Worm (Caenorhabditis elegans) whole organism, L4 larva: Measurements from ENCODE around the gene str-249.
A peak's percentile ranks its signal among the peaks of the same experiment; 100 is the strongest.

Source experiments
- D1046.2 ChIP-seq: fragments of 200-800 bp; sonication (Bioruptor generic); IDR thresholded peaks from 2 replicates; pipeline ENCODE4 v1.3.6; 2022; ENCODE audit warnings: missing genetic modification characterization, missing compliant biosample characterization
- T20F7.1 ChIP-seq: fragments of 200-800 bp; sonication (Bioruptor generic); optimal IDR thresholded peaks from 2 replicates; lab custom pipeline; 2018; ENCODE audit warnings: mild to moderate bottlenecking, missing genetic modification characterization, missing compliant biosample characterization
- Y48G9A.11 ChIP-seq: fragments of 200-800 bp; sonication (Bioruptor generic); IDR thresholded peaks from 2 replicates; pipeline ENCODE4 v1.3.6; 2022; ENCODE audit warnings: missing genetic modification reagents, missing genetic modification characterization, missing compliant biosample characterization
- Y5F2A.4 ChIP-seq: fragments of 200-800 bp; sonication (Bioruptor generic); optimal IDR thresholded peaks from 2 replicates; lab custom pipeline; 2018; ENCODE audit warnings: mild to moderate bottlenecking, missing genetic modification characterization, missing compliant biosample characterization
- aha-1 ChIP-seq: fragments of 150-350 bp; peaks from one replicate; lab custom pipeline; 2014; ENCODE audit warnings: missing biosample characterization, missing genetic modification characterization
- aly-2 ChIP-seq: sonication (generic microtip); optimal IDR thresholded peaks from 2 replicates; lab custom pipeline; 2018; ENCODE audit warnings: missing biosample characterization, missing genetic modification characterization
- ama-1 ChIP-seq: fragments of 150-350 bp; optimal IDR thresholded peaks from 2 replicates; lab custom pipeline; 2014; ENCODE audit warnings: inconsistent platforms, mixed read lengths
- ceh-20 ChIP-seq: fragments of 200-800 bp; sonication (Bioruptor generic); IDR thresholded peaks from 2 replicates; pipeline ENCODE4 v1.3.6; 2022; ENCODE audit warnings: missing genetic modification reagents, missing genetic modification characterization, missing compliant biosample characterization
- ceh-32 ChIP-seq: sonication (generic microtip); optimal IDR thresholded peaks from 2 replicates; lab custom pipeline; 2016; ENCODE audit warnings: mild to moderate bottlenecking, missing genetic modification characterization, missing compliant biosample characterization; ENCODE audit not compliant: poor library complexity
- ceh-62 ChIP-seq: sonication (generic microtip); optimal IDR thresholded peaks from 2 replicates; lab custom pipeline; 2017; ENCODE audit warnings: missing biosample characterization, missing genetic modification characterization
- cey-2 ChIP-seq: sonication (generic microtip); optimal IDR thresholded peaks from 3 replicates; lab custom pipeline; 2017; ENCODE audit warnings: missing genetic modification characterization, mild to moderate bottlenecking, missing compliant biosample characterization, antibody characterized with exemption, borderline replicate concordance; ENCODE audit not compliant: insufficient read depth
- daf-12 ChIP-seq: fragments of 150-350 bp; optimal IDR thresholded peaks from 2 replicates; lab custom pipeline; 2014; ENCODE audit warnings: missing biosample characterization, missing genetic modification reagents, missing genetic modification characterization
- daf-16 ChIP-seq, 3 experiments: sonication (generic microtip); optimal IDR thresholded peaks; 2 replicates each; lab custom pipeline; 2016 to 2017; ENCODE audit warnings: missing genetic modification characterization in 3 of 3, missing genetic modification reagents in 3 of 3, mild to moderate bottlenecking in 2 of 3, missing compliant biosample characterization in 2 of 3, missing biosample characterization in 1 of 3, moderate library complexity in 1 of 3
- daf-8 ChIP-seq: fragments of 200-800 bp; sonication (Bioruptor generic); IDR thresholded peaks from 2 replicates; pipeline ENCODE4 v1.3.6; 2022; ENCODE audit warnings: missing genetic modification characterization, missing compliant biosample characterization
- dmd-6 ChIP-seq: fragments of 200-800 bp; sonication (Bioruptor generic); IDR thresholded peaks from 2 replicates; pipeline ENCODE4 v1.3.6; 2022; ENCODE audit warnings: missing genetic modification reagents, missing genetic modification characterization, missing compliant biosample characterization
- dve-1 ChIP-seq: sonication (generic microtip); optimal IDR thresholded peaks from 2 replicates; lab custom pipeline; 2017; ENCODE audit warnings: antibody characterized with exemption, mild to moderate bottlenecking, missing genetic modification characterization, missing compliant biosample characterization; ENCODE audit not compliant: insufficient read depth
- fkh-10 ChIP-seq: fragments of 150-350 bp; optimal IDR thresholded peaks from 2 replicates; lab custom pipeline; 2014; ENCODE audit warnings: missing biosample characterization, missing genetic modification reagents, missing genetic modification characterization
- fos-1 ChIP-seq: fragments of 150-350 bp; optimal IDR thresholded peaks from 2 replicates; lab custom pipeline; 2014; ENCODE audit warnings: missing biosample characterization, missing genetic modification characterization
- hlh-11 ChIP-seq: fragments of 200-800 bp; sonication (Bioruptor generic); optimal IDR thresholded peaks from 2 replicates; lab custom pipeline; 2018; ENCODE audit warnings: mild to moderate bottlenecking, missing genetic modification characterization, missing compliant biosample characterization
- hlh-30 ChIP-seq: sonication (generic microtip); optimal IDR thresholded peaks from 2 replicates; lab custom pipeline; 2017; ENCODE audit warnings: antibody characterized with exemption, mild to moderate bottlenecking, missing genetic modification characterization, missing compliant biosample characterization; ENCODE audit not compliant: insufficient read depth
- jun-1 ChIP-seq: fragments of 150-350 bp; optimal IDR thresholded peaks from 2 replicates; lab custom pipeline; 2014; ENCODE audit warnings: missing biosample characterization, missing genetic modification reagents, missing genetic modification characterization
- lin-1 ChIP-seq: fragments of 200-800 bp; sonication (Bioruptor generic); IDR thresholded peaks from 2 replicates; pipeline ENCODE4 v1.3.6; 2022; ENCODE audit warnings: missing genetic modification reagents, missing genetic modification characterization, missing compliant biosample characterization
- lin-15B ChIP-seq: fragments of 150-350 bp; sonication (generic microtip); optimal IDR thresholded peaks from 3 replicates; lab custom pipeline; 2014; ENCODE audit warnings: missing biosample characterization, missing genetic modification characterization
- lin-39 ChIP-seq: fragments of 150-350 bp; optimal IDR thresholded peaks from 2 replicates; lab custom pipeline; 2014; ENCODE audit warnings: missing biosample characterization, missing genetic modification reagents, missing genetic modification characterization
- lsy-2 ChIP-seq, 2 experiments: fragments of 150-350 bp in 1 of 2; sonication (generic microtip) in 1 of 2; optimal IDR thresholded peaks; 2 replicates each; lab custom pipeline; 2014 to 2017; ENCODE audit warnings: missing biosample characterization in 2 of 2, missing genetic modification characterization in 2 of 2
- madf-9 ChIP-seq: fragments of 200-800 bp; sonication (Bioruptor generic); conservative IDR thresholded peaks from 2 replicates; pipeline ENCODE4 v1.3.6; 2022; ENCODE audit warnings: missing genetic modification reagents, missing genetic modification characterization, missing compliant biosample characterization
- mdl-1 ChIP-seq, 2 experiments: fragments of 150-350 bp in 1 of 2; sonication (generic microtip) in 1 of 2; optimal IDR thresholded peaks; 2 replicates each; lab custom pipeline; 2014 to 2017; ENCODE audit warnings: missing biosample characterization in 2 of 2, missing genetic modification characterization in 2 of 2
- mep-1 ChIP-seq: fragments of 150-350 bp; sonication (generic microtip); optimal IDR thresholded peaks from 3 replicates; lab custom pipeline; 2014; ENCODE audit warnings: missing biosample characterization, missing genetic modification characterization
- mxl-3 ChIP-seq: fragments of 200-800 bp; sonication (Bioruptor generic); optimal IDR thresholded peaks from 2 replicates; lab custom pipeline; 2018; ENCODE audit warnings: mild to moderate bottlenecking, missing genetic modification characterization, missing compliant biosample characterization
- nhr-10 ChIP-seq: fragments of 150-350 bp; optimal IDR thresholded peaks from 2 replicates; lab custom pipeline; 2014; ENCODE audit warnings: missing biosample characterization, missing genetic modification characterization
- nhr-102 ChIP-seq: sonication (generic microtip); optimal IDR thresholded peaks from 2 replicates; lab custom pipeline; 2016; ENCODE audit warnings: mild to moderate bottlenecking, missing genetic modification characterization, moderate library complexity, missing compliant biosample characterization
- nhr-11 ChIP-seq: fragments of 150-350 bp; optimal IDR thresholded peaks from 2 replicates; lab custom pipeline; 2014; ENCODE audit warnings: missing biosample characterization, missing genetic modification characterization
- nhr-28 ChIP-seq: fragments of 150-350 bp; optimal IDR thresholded peaks from 2 replicates; lab custom pipeline; 2014; ENCODE audit warnings: missing biosample characterization, missing genetic modification characterization
- nhr-41 ChIP-seq: fragments of 200-800 bp; sonication (Bioruptor generic); IDR thresholded peaks from 2 replicates; pipeline ENCODE4 v1.3.6; 2022; ENCODE audit warnings: missing genetic modification reagents, missing genetic modification characterization, missing compliant biosample characterization
- nhr-42 ChIP-seq: fragments of 200-800 bp; sonication (Bioruptor generic); IDR thresholded peaks from 2 replicates; pipeline ENCODE4 v1.3.6; 2022; ENCODE audit warnings: missing genetic modification characterization, missing compliant biosample characterization
- nhr-48 ChIP-seq: sonication (generic microtip); optimal IDR thresholded peaks from 2 replicates; lab custom pipeline; 2016; ENCODE audit warnings: mild to moderate bottlenecking, missing genetic modification characterization, missing compliant biosample characterization
- nhr-6 ChIP-seq: fragments of 150-350 bp; optimal IDR thresholded peaks from 2 replicates; lab custom pipeline; 2014; ENCODE audit warnings: missing biosample characterization, missing genetic modification characterization
- nhr-77 ChIP-seq: fragments of 150-350 bp; optimal IDR thresholded peaks from 2 replicates; lab custom pipeline; 2014; ENCODE audit warnings: missing biosample characterization, missing genetic modification characterization
- pha-4 ChIP-seq, 2 experiments: fragments of 150-350 bp in 1 of 2; fragments of 200-800 bp in 1 of 2; sonication (Bioruptor generic) in 1 of 2; IDR thresholded peaks in 1 of 2; optimal IDR thresholded peaks in 1 of 2; 2 replicates each; pipeline versions ENCODE4 v1.3.6 to Lab custom; 2014 to 2022; ENCODE audit warnings: missing genetic modification characterization in 2 of 2, missing genetic modification reagents in 2 of 2, missing biosample characterization in 1 of 2, missing compliant biosample characterization in 1 of 2
- php-3 ChIP-seq: fragments of 200-800 bp; sonication (Bioruptor generic); IDR thresholded peaks from 2 replicates; pipeline ENCODE4 v1.3.6; 2022; ENCODE audit warnings: missing genetic modification reagents, missing genetic modification characterization, missing compliant biosample characterization
- pqm-1 ChIP-seq: sonication (generic microtip); optimal IDR thresholded peaks from 2 replicates; lab custom pipeline; 2017; ENCODE audit warnings: missing biosample characterization, missing genetic modification characterization
- rbr-2 ChIP-seq: sonication (generic microtip); optimal IDR thresholded peaks from 2 replicates; lab custom pipeline; 2016; ENCODE audit warnings: missing genotype, missing genetic modification characterization, missing compliant biosample characterization
- tra-1 ChIP-seq: fragments of 200-800 bp; sonication (Bioruptor generic); IDR thresholded peaks from 2 replicates; pipeline ENCODE4 v1.3.6; 2022; ENCODE audit warnings: missing genetic modification reagents, missing genetic modification characterization, missing compliant biosample characterization
- unc-62 ChIP-seq, 3 experiments: fragments of 150-350 bp in 1 of 3; sonication (generic microtip); optimal IDR thresholded peaks in 2 of 3; peaks in 1 of 3; 1 replicate in 1 of 3; 2 replicates in 2 of 3; lab custom pipeline; 2014 to 2017; ENCODE audit warnings: missing biosample characterization in 3 of 3, missing genetic modification characterization in 3 of 3, missing genetic modification reagents in 3 of 3, missing genotype in 1 of 3

The str-249 gene

DNA sequence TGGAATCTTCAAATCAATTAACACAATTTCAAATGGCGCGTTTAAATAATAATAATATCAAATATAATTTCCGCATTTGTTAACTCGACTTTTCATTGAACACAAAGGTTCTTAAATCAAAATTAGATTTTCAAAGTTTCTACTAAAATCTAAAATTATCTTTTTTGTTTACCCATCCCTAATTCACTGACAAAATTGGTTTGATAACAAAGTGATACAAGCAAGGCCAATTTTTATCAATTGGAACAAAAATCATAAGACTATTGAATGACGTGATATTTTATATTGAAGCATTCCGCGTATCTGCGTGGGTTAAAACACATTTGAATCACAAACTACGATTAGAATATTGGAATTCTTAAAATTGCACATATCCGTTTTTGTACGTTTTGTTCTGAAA is 3.8 kb upstream of the str-249 start (continued):
- TF ChIP-seq nhr-77, result peak; percentile 91

DNA sequence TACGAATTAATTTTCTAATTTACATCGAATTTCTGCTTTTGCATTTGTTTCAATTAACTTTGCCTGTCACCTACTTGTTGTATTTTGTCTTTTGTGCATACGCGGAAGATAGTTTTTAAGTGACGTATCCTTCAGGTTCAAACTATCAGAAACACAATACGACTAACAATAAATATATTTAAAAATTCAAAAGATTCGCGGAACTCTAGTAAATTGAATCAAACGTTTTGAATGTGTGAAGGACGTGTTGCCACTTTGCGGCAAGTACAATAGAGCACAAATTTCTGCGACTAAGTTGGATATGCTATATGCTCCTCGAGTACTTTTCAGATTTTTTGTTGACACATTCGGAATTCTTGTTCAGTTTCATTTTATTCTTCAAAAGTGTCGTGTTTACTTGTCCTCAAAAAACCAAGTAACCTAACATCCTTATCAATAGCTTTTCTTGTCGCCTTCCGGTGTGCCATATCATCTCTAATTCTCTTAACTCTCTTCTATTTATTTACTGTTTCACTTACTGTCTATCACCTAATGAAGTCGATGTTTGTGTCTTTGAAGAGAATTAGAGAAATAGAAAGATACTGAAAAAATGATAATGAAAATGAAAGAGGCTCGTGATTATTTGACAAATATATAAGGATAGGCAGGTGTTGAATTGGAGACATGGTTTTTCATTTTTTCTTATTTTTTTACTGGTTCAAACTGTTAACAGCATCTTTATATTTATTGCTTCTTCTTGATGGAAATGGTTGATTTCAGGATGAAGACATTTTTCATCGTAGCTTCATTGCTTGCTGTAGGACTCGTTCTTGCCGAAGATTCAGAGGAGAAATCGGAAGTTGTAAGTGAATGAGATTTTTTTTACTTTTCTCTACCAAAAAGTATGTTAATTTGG is 2.1 kb upstream of the str-249 start, which contains the start of gene srlf-7:
Gene srlf-7 (plus strand): TSS at position 760 of the 895 bp plus-strand sequence.
- TF ChIP-seq D1046.2 (no peak), lin-1 (GFP tag; lab: Robert Waterston, UW) (peak; percentile 97), mdl-1 (tag; optimal IDR thresholded peaks at IDR 0.05; lab: Kevin White, UChicago) (peak; percentile 0 to 87), nhr-10 (tag; lab: Kevin White, UChicago) (peak; percentile 87), fkh-10 (GFP tag; lab: Kevin White, UChicago) (peak; percentile 41), daf-16 (GFP tag; optimal IDR thresholded peaks at IDR 0.05; lab: Kevin White, UChicago) (peak in 1 of 2 experiments; percentile 87), daf-16 (tag; optimal IDR thresholded peaks at IDR 0.05; lab: Kevin White, UChicago) (peak; percentile 100), daf-12 (tag; lab: Kevin White, UChicago) (no peak), hlh-11 (peak; percentile 95), pqm-1 (peak; percentile 97), nhr-28 (tag; lab: Kevin White, UChicago) (peak; percentile 99), Y48G9A.11 (GFP tag; lab: Robert Waterston, UW) (no peak), nhr-102 (peak; percentile 78), hlh-30 (tag; lab: Kevin White, UChicago) (peak; percentile 77), unc-62 (GFP tag; optimal IDR thresholded peaks at IDR 0.05 in 1 of 2; lab: Kevin White, UChicago) (peak; percentile 29 to 47), unc-62 (tag; optimal IDR thresholded peaks at IDR 0.05; lab: Kevin White, UChicago) (no peak), tra-1 (GFP tag; lab: Robert Waterston, UW) (peak; percentile 78), ceh-62 (tag; lab: Kevin White, UChicago) (no peak), pha-4 (GFP tag; IDR thresholded peaks at IDR 0.05; lab: Robert Waterston, UW) (peak; percentile 56; the same call in 1 of the 2 replicates), pha-4 (tag; optimal IDR thresholded peaks at IDR 0.05; lab: Kevin White, UChicago) (no peak), jun-1 (peak; percentile 62), dmd-6 (GFP tag; lab: Robert Waterston, UW) (peak; percentile 98), cey-2 (tag; lab: Kevin White, UChicago) (peak; percentile 36), ama-1 (lab: Kevin White, UChicago) (peak; percentile 38), nhr-6 (peak; percentile 12), nhr-77 (peak; percentile 95), fos-1 (tag; lab: Kevin White, UChicago) (peak; percentile 52), dve-1 (tag; lab: Kevin White, UChicago) (peak; percentile 98), lsy-2 (tag; optimal IDR thresholded peaks at IDR 0.05; lab: Kevin White, UChicago) (peak in 1 of 2 experiments; percentile 48), ceh-32 (tag; lab: Kevin White, UChicago) (no peak), nhr-42 (no peak), ceh-20 (GFP tag; lab: Robert Waterston, UW) (0 out of 2 replicates have a peak, but pooled peaks have one; percentile 19), aha-1 (tag; lab: Kevin White, UChicago) (peak; percentile 96), lin-39 (tag; lab: Kevin White, UChicago) (no peak), mep-1 (tag; lab: Kevin White, UChicago) (peak; percentile 70), php-3 (GFP tag; lab: Robert Waterston, UW) (peak; percentile 92), nhr-11 (tag; lab: Kevin White, UChicago) (peak; percentile 32), T20F7.1 (GFP tag; lab: Kevin White, UChicago) (peak; percentile 75), Y5F2A.4 (GFP tag; lab: Kevin White, UChicago) (no peak), daf-8 (GFP tag; lab: Robert Waterston, UW) (no peak), mxl-3 (no peak), madf-9 (GFP tag; lab: Robert Waterston, UW) (no peak), nhr-41 (GFP tag; lab: Robert Waterston, UW) (peak; percentile 68; the same call in 1 of the 2 replicates), lin-15B (no peak), rbr-2 (tag; lab: Kevin White, UChicago) (no peak), aly-2 (tag; lab: Kevin White, UChicago) (no peak), nhr-48 (tag; lab: Kevin White, UChicago) (peak; percentile 87)
